Worm (Caenorhabditis elegans) whole organism, L4/young adult: ENCODE measurements around the gene ZC53.2.

Experiments
- W03F9.2 ChIP-seq: fragments of 150-350 bp; optimal IDR thresholded peaks from 2 replicates; lab custom pipeline; 2014; ENCODE audit warnings: missing biosample characterization, missing genetic modification characterization
- him-1 ChIP-seq: sonication (generic microtip); optimal IDR thresholded peaks from 2 replicates; lab custom pipeline; 2016; ENCODE audit warnings: missing genotype, missing genetic modification reagents, missing genetic modification characterization, missing compliant biosample characterization

DNA sequence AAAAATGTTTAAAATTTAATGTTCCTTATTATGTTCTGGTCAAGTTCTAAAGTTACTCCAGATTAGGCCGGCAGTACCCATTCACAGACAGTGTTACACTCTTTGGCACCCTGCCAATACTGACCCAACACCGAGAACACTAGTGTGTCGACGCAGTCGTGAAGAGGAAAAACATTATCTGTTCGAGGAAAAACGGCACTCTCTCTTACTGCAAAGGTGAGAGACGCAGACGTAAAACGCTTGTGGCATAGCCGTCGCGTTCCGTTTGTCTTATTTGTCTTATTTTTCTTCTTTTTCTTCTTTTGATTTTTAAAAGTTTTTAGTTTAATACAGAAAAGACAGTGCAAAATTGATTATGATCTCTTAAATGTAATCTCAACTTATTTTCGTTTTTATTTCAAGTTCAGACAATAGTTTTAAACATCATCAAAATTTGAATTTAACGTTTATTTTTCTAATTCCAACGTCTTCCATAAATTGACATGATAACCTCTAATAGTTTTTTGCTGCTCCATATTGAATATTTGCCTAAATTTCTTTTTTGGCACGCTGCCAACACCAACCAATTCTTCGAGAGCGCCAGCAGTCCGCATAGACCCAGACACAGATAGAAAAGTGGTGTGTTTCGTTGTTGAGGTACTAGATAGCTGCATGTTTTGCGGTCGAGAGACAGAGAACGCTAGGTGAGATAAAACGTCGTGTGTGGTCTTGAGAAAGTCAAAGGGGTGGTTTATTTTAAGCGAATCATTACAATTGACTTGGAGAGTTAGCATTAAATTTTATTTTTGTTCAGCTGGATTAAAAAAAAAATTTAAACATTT lies 37.1 kb upstream of the ZC53.2 start:
- TF ChIP-seq W03F9.2 (tag; lab: Kevin White, UChicago) (no peak), him-1 (no peak)
